Fruit fly (Drosophila melanogaster): Measurements from ENCODE around the gene CG34150.

The CG34150 gene

dm6 chr3R:24805048-24805447 lies 9.0 kb upstream of the CG34150 start, which contains the start of gene polybromo (continued):
- TF ChIP-seq gro (GFP tag; optimal IDR thresholded peaks at IDR 0.05): peak; percentile 15
- no peak for TF ChIP-seq CoRest (tag; optimal IDR thresholded peaks at IDR 0.05)
- peak; percentile 17 for TF ChIP-seq CG30403 (GFP tag; optimal IDR thresholded peaks at IDR 0.05)
- TF ChIP-seq CG6791 (GFP tag; IDR thresholded peaks at IDR 0.05; ENCODE audit: partially characterized antibody): peak; percentile 93
- TF ChIP-seq Sox100B (GFP tag; optimal IDR thresholded peaks at IDR 0.05): no peak
- TF ChIP-seq Kr (GFP tag; optimal IDR thresholded peaks at IDR 0.05): no peak
- TF ChIP-seq CG12104 (GFP tag; optimal IDR thresholded peaks at IDR 0.05): no peak
- TF ChIP-seq nerfin-2 (GFP tag; IDR thresholded peaks at IDR 0.05; ENCODE audit: partially characterized antibody): peak; percentile 88
- no peak for TF ChIP-seq Lpt (GFP tag; optimal IDR thresholded peaks at IDR 0.05)
- TF ChIP-seq Opbp (GFP tag; IDR thresholded peaks at IDR 0.05; ENCODE audit: partially characterized antibody): peak; percentile 87
- TF ChIP-seq CG6854 (GFP tag; optimal IDR thresholded peaks at IDR 0.05): no peak
- no peak for TF ChIP-seq CG4404 (GFP tag; IDR thresholded peaks at IDR 0.05)
- TF ChIP-seq fd64A (GFP tag; optimal IDR thresholded peaks at IDR 0.05): no peak
- peak; percentile 37 for TF ChIP-seq CG17829 (tag; optimal IDR thresholded peaks at IDR 0.05)
- TF ChIP-seq TFAM (GFP tag; optimal IDR thresholded peaks at IDR 0.05): no peak
- no peak for TF ChIP-seq CG10366 (GFP tag; IDR thresholded peaks at IDR 0.05)
- no peak for TF ChIP-seq CG8478 (optimal IDR thresholded peaks at IDR 0.05)
- TF ChIP-seq B-H1 (GFP tag; IDR thresholded peaks at IDR 0.05): no peak
- TF ChIP-seq CG2875 (GFP tag; optimal IDR thresholded peaks at IDR 0.05): no peak
- TF ChIP-seq tgo (GFP tag; IDR thresholded peaks at IDR 0.05): no peak
- TF ChIP-seq CG1832 (GFP tag; optimal IDR thresholded peaks at IDR 0.05): no peak
- peak; percentile 77; the same call in 1 of the 3 replicates for TF ChIP-seq hb (GFP tag; IDR thresholded peaks at IDR 0.05; ENCODE audit: partially characterized antibody)
- TF ChIP-seq Doc3 (GFP tag; IDR thresholded peaks at IDR 0.05; ENCODE audit: partially characterized antibody): peak; percentile 87
- no peak for TF ChIP-seq CG15479 (GFP tag; optimal IDR thresholded peaks at IDR 0.05)
- no peak for TF ChIP-seq CG31388 (GFP tag; optimal IDR thresholded peaks at IDR 0.05)
- TF ChIP-seq Fer3 (tag; optimal IDR thresholded peaks at IDR 0.05): no peak
- peak; percentile 16; the same call in 1 of the 3 replicates for TF ChIP-seq Dbx (GFP tag; IDR thresholded peaks at IDR 0.05)
- no peak for TF ChIP-seq repo (GFP tag; optimal IDR thresholded peaks at IDR 0.05)
- TF ChIP-seq dm (GFP tag; optimal IDR thresholded peaks at IDR 0.05): no peak
- no peak for TF ChIP-seq Six4 (GFP tag; optimal IDR thresholded peaks at IDR 0.05)
- TF ChIP-seq Elba2 (GFP tag; optimal IDR thresholded peaks at IDR 0.05): peak; percentile 32
- TF ChIP-seq hkb (optimal IDR thresholded peaks at IDR 0.05): no peak
- TF ChIP-seq hkb (GFP tag; IDR thresholded peaks at IDR 0.05): no peak
- no peak for TF ChIP-seq CG1529 (GFP tag; optimal IDR thresholded peaks at IDR 0.05)
- no peak for TF ChIP-seq ara (GFP tag; IDR thresholded peaks at IDR 0.05)
- no peak for TF ChIP-seq bsh (GFP tag; optimal IDR thresholded peaks at IDR 0.05)
- no peak for TF ChIP-seq dmrt99B (tag; optimal IDR thresholded peaks at IDR 0.05)
- TF ChIP-seq ewg (GFP tag; optimal IDR thresholded peaks at IDR 0.05): no peak
- TF ChIP-seq Dref (GFP tag; IDR thresholded peaks at IDR 0.05): peak; percentile 92
- TF ChIP-seq luna (GFP tag; optimal IDR thresholded peaks at IDR 0.05): no peak
- no peak for TF ChIP-seq z (GFP tag; IDR thresholded peaks at IDR 0.05)
- TF ChIP-seq CG3847 (GFP tag; IDR thresholded peaks at IDR 0.05): no peak
- no peak for TF ChIP-seq Tbp (GFP tag; optimal IDR thresholded peaks at IDR 0.05)
- no peak for TF ChIP-seq fd102C (GFP tag; optimal IDR thresholded peaks at IDR 0.05)
- no peak for TF ChIP-seq pros (GFP tag; optimal IDR thresholded peaks at IDR 0.05)
- no peak for TF ChIP-seq dysf (GFP tag; IDR thresholded peaks at IDR 0.05)
- TF ChIP-seq CG34224 (GFP tag; IDR thresholded peaks at IDR 0.05; ENCODE audit: partially characterized antibody): peak; percentile 89
- no peak for TF ChIP-seq CG7271 (tag; optimal IDR thresholded peaks at IDR 0.05)
- TF ChIP-seq CG12391 (tag; optimal IDR thresholded peaks at IDR 0.05): no peak
- TF ChIP-seq Taf1 (GFP tag; IDR thresholded peaks at IDR 0.05): no peak
- TF ChIP-seq bbx (GFP tag; IDR thresholded peaks at IDR 0.05; ENCODE audit: partially characterized antibody): peak; percentile 92
- peak; percentile 73 for TF ChIP-seq CG16813 (GFP tag; IDR thresholded peaks at IDR 0.05; ENCODE audit: partially characterized antibody)

Measured in whole organism, embryonic.